Fruit fly (Drosophila melanogaster) whole organism, embryonic: Measurements from ENCODE around the gene Ttc26.

Experiments used
- Atf3 ChIP-seq: fragments of 200-800 bp; sonication (Bioruptor generic); optimal IDR thresholded peaks from 3 replicates; lab custom pipeline; 2016; ENCODE audit warnings: missing biosample characterization, missing genetic modification characterization
- CG10543 ChIP-seq: fragments of 200-800 bp; sonication (Bioruptor generic); optimal IDR thresholded peaks from 3 replicates; lab custom pipeline; 2017; ENCODE audit warnings: missing biosample characterization, mild to moderate bottlenecking, missing genetic modification characterization, moderate library complexity
- CG11093 ChIP-seq: fragments of 200-800 bp; sonication (Bioruptor generic); IDR thresholded peaks from 3 replicates; pipeline ENCODE4 v1.3.6; 2022; ENCODE audit warnings: missing biosample characterization, missing genetic modification characterization
- CG11398 ChIP-seq: fragments of 200-800 bp; sonication (Bioruptor generic); optimal IDR thresholded peaks from 2 replicates; lab custom pipeline; 2016; ENCODE audit warnings: missing biosample characterization, missing genetic modification characterization
- CG17802 ChIP-seq: fragments of 200-800 bp; sonication (Bioruptor generic); optimal IDR thresholded peaks from 2 replicates; lab custom pipeline; 2018; ENCODE audit warnings: missing biosample characterization, mild to moderate bottlenecking, missing genetic modification characterization, moderate library complexity
- CG18599 ChIP-seq: fragments of 200-800 bp; sonication (Bioruptor generic); optimal IDR thresholded peaks from 3 replicates; lab custom pipeline; 2017; ENCODE audit warnings: missing biosample characterization, missing genetic modification characterization, mild to moderate bottlenecking, moderate library complexity, missing genetic modification reagents
- CG2202 ChIP-seq: fragments of 200-800 bp; sonication (Bioruptor generic); optimal IDR thresholded peaks from 2 replicates; lab custom pipeline; 2018; ENCODE audit warnings: missing biosample characterization, mild to moderate bottlenecking, missing genetic modification characterization
- CG3281 ChIP-seq: fragments of 200-800 bp; sonication (Bioruptor generic); optimal IDR thresholded peaks from 3 replicates; lab custom pipeline; 2017; ENCODE audit warnings: missing biosample characterization, mild to moderate bottlenecking, missing genetic modification characterization
- CG7786 ChIP-seq: fragments of 200-800 bp; sonication (Bioruptor generic); optimal IDR thresholded peaks from 2 replicates; lab custom pipeline; 2016; ENCODE audit warnings: missing biosample characterization, missing genetic modification characterization
- CG8089 ChIP-seq: fragments of 200-800 bp; sonication (Bioruptor generic); optimal IDR thresholded peaks from 3 replicates; lab custom pipeline; 2016; ENCODE audit warnings: missing biosample characterization, missing genetic modification characterization
- CG8290 ChIP-seq, 3 experiments: fragments of 200-800 bp; sonication (Bioruptor generic); optimal IDR thresholded peaks; 2 replicates each; lab custom pipeline; 2016 to 2019; ENCODE audit warnings: missing biosample characterization in 3 of 3, missing genetic modification characterization in 3 of 3, mild to moderate bottlenecking in 2 of 3, moderate library complexity in 1 of 3
- CG9215 ChIP-seq: fragments of 200-800 bp; sonication (Bioruptor generic); IDR thresholded peaks from 2 replicates; pipeline ENCODE4 v1.3.6; 2022; ENCODE audit warnings: missing biosample characterization, missing genetic modification characterization
- CG9797 ChIP-seq: fragments of 200-800 bp; sonication (Bioruptor generic); optimal IDR thresholded peaks from 3 replicates; lab custom pipeline; 2018; ENCODE audit warnings: missing biosample characterization, mild to moderate bottlenecking, missing genetic modification characterization
- D19A ChIP-seq: fragments of 200-800 bp; optimal IDR thresholded peaks from 3 replicates; lab custom pipeline; 2019; ENCODE audit warnings: missing biosample characterization, mild to moderate bottlenecking, missing genetic modification characterization, moderate library complexity
- Dad ChIP-seq: fragments of 200-800 bp; sonication (Bioruptor generic); optimal IDR thresholded peaks from 3 replicates; lab custom pipeline; 2016; ENCODE audit warnings: missing biosample characterization, missing genetic modification characterization
- Dek ChIP-seq: fragments of 200-800 bp; sonication (Bioruptor generic); optimal IDR thresholded peaks from 3 replicates; lab custom pipeline; 2019; ENCODE audit warnings: missing biosample characterization, mild to moderate bottlenecking, missing genetic modification characterization, moderate library complexity
- Dp ChIP-seq: fragments of 200-800 bp; sonication (Bioruptor generic); optimal IDR thresholded peaks from 2 replicates; lab custom pipeline; 2018; ENCODE audit warnings: missing biosample characterization, mild to moderate bottlenecking, missing genetic modification characterization, moderate library complexity
- H2.0 ChIP-seq: fragments of 200-800 bp; sonication (Bioruptor generic); IDR thresholded peaks from 2 replicates; pipeline ENCODE4 v1.3.6; 2022; ENCODE audit warnings: missing biosample characterization, missing genetic modification characterization
- HHEX ChIP-seq: fragments of 200-800 bp; sonication (Bioruptor generic); optimal IDR thresholded peaks from 3 replicates; lab custom pipeline; 2017; ENCODE audit warnings: missing biosample characterization, mild to moderate bottlenecking, missing genetic modification characterization, missing genetic modification reagents
- HLHmδ ChIP-seq: fragments of 200-800 bp; sonication (Bioruptor generic); optimal IDR thresholded peaks from 2 replicates; lab custom pipeline; 2018; ENCODE audit warnings: missing biosample characterization, mild to moderate bottlenecking, missing genetic modification characterization, moderate library complexity
- Hsf ChIP-seq: fragments of 200-800 bp; sonication (Bioruptor generic); optimal IDR thresholded peaks from 3 replicates; lab custom pipeline; 2016; ENCODE audit warnings: missing biosample characterization, missing genetic modification characterization
- Jarid2 ChIP-seq: fragments of 200-800 bp; sonication (Bioruptor generic); optimal IDR thresholded peaks from 3 replicates; lab custom pipeline; 2017; ENCODE audit warnings: mild to moderate bottlenecking, missing biosample characterization, missing genetic modification reagents, missing genetic modification characterization
- NC2α ChIP-seq: fragments of 200-800 bp; sonication (Bioruptor generic); optimal IDR thresholded peaks from 2 replicates; lab custom pipeline; 2016; ENCODE audit warnings: missing biosample characterization, missing genetic modification characterization
- Nf-YB ChIP-seq: fragments of 200-800 bp; sonication (Bioruptor generic); optimal IDR thresholded peaks from 3 replicates; lab custom pipeline; 2019; ENCODE audit warnings: missing biosample characterization, mild to moderate bottlenecking, missing genetic modification characterization, moderate library complexity
- Ravus ChIP-seq: fragments of 200-800 bp; sonication (Bioruptor generic); IDR thresholded peaks from 2 replicates; pipeline ENCODE4 v1.3.6; 2022; ENCODE audit warnings: missing biosample characterization, missing genetic modification characterization
- Side ChIP-seq: fragments of 200-800 bp; sonication (Bioruptor generic); optimal IDR thresholded peaks from 2 replicates; lab custom pipeline; 2016; ENCODE audit warnings: missing biosample characterization, missing genetic modification characterization
- ab ChIP-seq: fragments of 200-800 bp; sonication (Bioruptor generic); optimal IDR thresholded peaks from 2 replicates; lab custom pipeline; 2016; ENCODE audit warnings: missing biosample characterization, missing genetic modification characterization
- ara ChIP-seq: fragments of 200-800 bp; sonication (Bioruptor generic); IDR thresholded peaks from 2 replicates; pipeline ENCODE4 v1.3.6; 2022; ENCODE audit warnings: missing biosample characterization, missing genetic modification characterization
- bbx ChIP-seq: fragments of 200-800 bp; sonication (Bioruptor generic); IDR thresholded peaks from 2 replicates; pipeline ENCODE4 v1.3.6; 2022; ENCODE audit warnings: missing biosample characterization, missing genetic modification characterization; ENCODE audit not compliant: partially characterized antibody
- br ChIP-seq: fragments of >200 bp; optimal IDR thresholded peaks from 2 replicates; lab custom pipeline; 2017
- cas ChIP-seq: fragments of 200-800 bp; sonication (Bioruptor generic); IDR thresholded peaks from 2 replicates; pipeline ENCODE4 v1.3.6; 2022; ENCODE audit warnings: missing biosample characterization, missing genetic modification characterization
- chm ChIP-seq: fragments of 200-800 bp; sonication (Bioruptor generic); IDR thresholded peaks from 2 replicates; pipeline ENCODE4 v1.3.6; 2022; ENCODE audit warnings: missing biosample characterization, missing genetic modification characterization
- croc ChIP-seq: fragments of 200-800 bp; sonication (Bioruptor generic); conservative IDR thresholded peaks from 3 replicates; pipeline ENCODE4 v1.3.6; 2022; ENCODE audit warnings: missing biosample characterization, missing genetic modification characterization
- disco-r ChIP-seq: fragments of 200-800 bp; sonication (Bioruptor generic); optimal IDR thresholded peaks from 2 replicates; lab custom pipeline; 2016; ENCODE audit warnings: missing biosample characterization, missing genetic modification characterization
- dmrt11E ChIP-seq: fragments of 200-800 bp; sonication (Bioruptor generic); optimal IDR thresholded peaks from 3 replicates; lab custom pipeline; 2018; ENCODE audit warnings: missing biosample characterization, mild to moderate bottlenecking, missing genetic modification characterization, moderate library complexity
- ewg ChIP-seq: fragments of 200-800 bp; sonication (Bioruptor generic); optimal IDR thresholded peaks from 3 replicates; lab custom pipeline; 2017; ENCODE audit warnings: mild to moderate bottlenecking, missing biosample characterization, missing genetic modification reagents, missing genetic modification characterization
- hth ChIP-seq: fragments of >200 bp; optimal IDR thresholded peaks from 2 replicates; lab custom pipeline; 2017; ENCODE audit warnings: inconsistent platforms
- jigr1 ChIP-seq: fragments of 200-800 bp; sonication (Bioruptor generic); IDR thresholded peaks from 3 replicates; pipeline ENCODE4 v1.3.6; 2022; ENCODE audit warnings: missing biosample characterization, missing genetic modification characterization
- maf-S ChIP-seq: fragments of 200-800 bp; sonication (Bioruptor generic); optimal IDR thresholded peaks from 2 replicates; lab custom pipeline; 2016; ENCODE audit warnings: missing biosample characterization, missing genetic modification characterization
- mirr ChIP-seq: fragments of 200-800 bp; sonication (Bioruptor generic); optimal IDR thresholded peaks from 3 replicates; lab custom pipeline; 2018; ENCODE audit warnings: missing biosample characterization, mild to moderate bottlenecking, missing genetic modification characterization
- nerfin-1 ChIP-seq: fragments of 200-800 bp; sonication (Bioruptor generic); optimal IDR thresholded peaks from 3 replicates; lab custom pipeline; 2019; ENCODE audit warnings: missing biosample characterization, mild to moderate bottlenecking, missing genetic modification characterization, moderate library complexity
- nom ChIP-seq: fragments of 200-800 bp; sonication (Bioruptor generic); optimal IDR thresholded peaks from 2 replicates; lab custom pipeline; 2017; ENCODE audit warnings: missing biosample characterization, missing genetic modification characterization, mild to moderate bottlenecking, moderate library complexity, missing genetic modification reagents
- peb ChIP-seq: fragments of 200-800 bp; sonication (Bioruptor generic); IDR thresholded peaks from 2 replicates; pipeline ENCODE4 v1.3.6; 2022; ENCODE audit warnings: missing biosample characterization, missing genetic modification characterization
- ro ChIP-seq: fragments of 200-800 bp; sonication (Bioruptor generic); IDR thresholded peaks from 2 replicates; pipeline ENCODE4 v1.3.6; 2022; ENCODE audit warnings: missing biosample characterization, missing genetic modification characterization
- sd ChIP-seq: fragments of 200-800 bp; sonication (Bioruptor generic); optimal IDR thresholded peaks from 3 replicates; lab custom pipeline; 2018; ENCODE audit warnings: missing biosample characterization, mild to moderate bottlenecking, missing genetic modification characterization, moderate library complexity
- sna ChIP-seq: fragments of 200-800 bp; sonication (Bioruptor generic); IDR thresholded peaks from 2 replicates; pipeline ENCODE4 v1.3.6; 2022; ENCODE audit warnings: missing biosample characterization, missing genetic modification characterization; ENCODE audit not compliant: partially characterized antibody
- tna ChIP-seq: fragments of 200-800 bp; sonication (Bioruptor generic); IDR thresholded peaks from 2 replicates; pipeline ENCODE4 v1.3.6; 2022; ENCODE audit warnings: missing biosample characterization, missing genetic modification characterization; ENCODE audit not compliant: partially characterized antibody
- ttk ChIP-seq: fragments of 200-800 bp; sonication (Bioruptor generic); IDR thresholded peaks from 2 replicates; pipeline ENCODE4 v2.1.2; 2022; ENCODE audit warnings: missing biosample characterization, missing genetic modification characterization
- tup ChIP-seq: fragments of 200-800 bp; sonication (Bioruptor generic); optimal IDR thresholded peaks from 2 replicates; lab custom pipeline; 2016; ENCODE audit warnings: missing biosample characterization, mild to moderate bottlenecking, missing genetic modification characterization, moderate library complexity
- unpg ChIP-seq: fragments of 200-800 bp; sonication (Bioruptor generic); optimal IDR thresholded peaks from 3 replicates; lab custom pipeline; 2018; ENCODE audit warnings: missing biosample characterization, mild to moderate bottlenecking, missing genetic modification characterization, moderate library complexity
- vnd ChIP-seq: fragments of 200-800 bp; sonication (Bioruptor generic); IDR thresholded peaks from 3 replicates; pipeline ENCODE4 v1.3.6; 2022; ENCODE audit warnings: missing biosample characterization, missing genetic modification characterization; ENCODE audit not compliant: partially characterized antibody

Ttc26 gene

dm6 chr3R:15793372-15793802, 19.2 kb downstream of the Ttc26 start, which contains the start of gene nsl1 (continued):
- no peak for TF ChIP-seq CG2202 (tag; lab: Kevin White, UChicago)
- peak; percentile 46 for TF ChIP-seq CG10543 (GFP tag; lab: Kevin White, UChicago)
- TF ChIP-seq CG7786 (GFP tag; lab: Kevin White, UChicago): no peak
- no peak for TF ChIP-seq hth (lab: Kevin White, UChicago)
- peak; percentile 38 for TF ChIP-seq D19A
- no peak for TF ChIP-seq HHEX
- TF ChIP-seq jigr1: no peak
- TF ChIP-seq sna: peak; percentile 96
- peak; percentile 54 for TF ChIP-seq tup (GFP tag; lab: Kevin White, UChicago)
- TF ChIP-seq NC2α (GFP tag; lab: Kevin White, UChicago): no peak
- TF ChIP-seq ro (GFP tag; lab: Robert Waterston, UW): no peak
- no peak for TF ChIP-seq cas (GFP tag; lab: Robert Waterston, UW)
- no peak for TF ChIP-seq unpg (GFP tag; lab: Kevin White, UChicago)
- TF ChIP-seq Dad (GFP tag; lab: Kevin White, UChicago): peak; percentile 22
- TF ChIP-seq peb (GFP tag; lab: Robert Waterston, UW): no peak
- TF ChIP-seq CG9215 (GFP tag; lab: Robert Waterston, UW): peak; percentile 48
- TF ChIP-seq croc (GFP tag; lab: Robert Waterston, UW): no peak
- TF ChIP-seq chm (GFP tag; lab: Robert Waterston, UW): no peak; the same call in 1 of the 2 replicates
- no peak for TF ChIP-seq Ravus (GFP tag; lab: Robert Waterston, UW)
- no peak for TF ChIP-seq CG11398 (GFP tag; lab: Kevin White, UChicago)
- no peak for TF ChIP-seq disco-r (GFP tag; lab: Kevin White, UChicago)
- no peak for TF ChIP-seq maf-S (GFP tag; lab: Kevin White, UChicago)
- TF ChIP-seq dmrt11E: peak; percentile 29
- peak; percentile 96 for TF ChIP-seq bbx (GFP tag; lab: Robert Waterston, UW)
- TF ChIP-seq sd (tag; lab: Kevin White, UChicago): no peak
- TF ChIP-seq vnd (GFP tag; lab: Robert Waterston, UW): peak; percentile 98
- TF ChIP-seq CG18599: no peak
- TF ChIP-seq tna (GFP tag; lab: Robert Waterston, UW): peak; percentile 94
- peak; percentile 33 for TF ChIP-seq mirr
- TF ChIP-seq ttk (GFP tag; lab: Robert Waterston, UW): peak; percentile 41; the same call in 1 of the 2 replicates
- TF ChIP-seq CG9797: peak; percentile 54
- TF ChIP-seq nerfin-1 (tag; lab: Kevin White, UChicago): peak; percentile 28
- TF ChIP-seq CG8290 (GFP tag; optimal IDR thresholded peaks at IDR 0.05; lab: Kevin White, UChicago): peak; percentile 35
- peak; percentile 30 to 68 for TF ChIP-seq CG8290 (tag; optimal IDR thresholded peaks at IDR 0.05; lab: Kevin White, UChicago)
- peak; percentile 75 for TF ChIP-seq CG17802
- no peak for TF ChIP-seq br (lab: Kevin White, UChicago)
- TF ChIP-seq Hsf (GFP tag; lab: Kevin White, UChicago): peak; percentile 11
- TF ChIP-seq CG3281 (GFP tag; lab: Kevin White, UChicago): peak; percentile 33
- no peak for TF ChIP-seq Jarid2 (GFP tag; lab: Kevin White, UChicago)
- TF ChIP-seq Atf3 (GFP tag; lab: Kevin White, UChicago): no peak
- peak; percentile 6 for TF ChIP-seq ab
- TF ChIP-seq H2.0 (GFP tag; lab: Robert Waterston, UW): no peak
- TF ChIP-seq ewg (GFP tag; lab: Kevin White, UChicago): peak; percentile 89
- TF ChIP-seq ara (GFP tag; lab: Robert Waterston, UW): peak; percentile 25; the same call in 1 of the 2 replicates
- no peak for TF ChIP-seq CG8089 (GFP tag; lab: Kevin White, UChicago)
- peak; percentile 39 for TF ChIP-seq Dp (GFP tag; lab: Kevin White, UChicago)
- no peak for TF ChIP-seq Side (GFP tag; lab: Kevin White, UChicago)
- no peak for TF ChIP-seq CG11093 (GFP tag; lab: Robert Waterston, UW)
- TF ChIP-seq nom (GFP tag; lab: Kevin White, UChicago): peak; percentile 88
- TF ChIP-seq HLHmδ (GFP tag; lab: Kevin White, UChicago): no peak
- TF ChIP-seq Dek (tag; lab: Kevin White, UChicago): no peak
- TF ChIP-seq Nf-YB (GFP tag; lab: Kevin White, UChicago): peak; percentile 28
